Fruit fly (Drosophila melanogaster) whole organism, prepupa: ENCODE results near the gene Gr64c.
A peak's percentile ranks its signal among the peaks of the same experiment; 100 is the strongest.

ENCODE experiments used
- Blimp-1 ChIP-seq: fragments of 200-800 bp; sonication (Bioruptor generic); optimal IDR thresholded peaks from 3 replicates; lab custom pipeline; 2017; ENCODE audit warnings: missing biosample characterization, missing genetic modification characterization, mild to moderate bottlenecking, moderate library complexity, missing genetic modification reagents
- CG10669 ChIP-seq: fragments of 200-800 bp; sonication (Bioruptor generic); optimal IDR thresholded peaks from 3 replicates; lab custom pipeline; 2018; ENCODE audit warnings: missing biosample characterization, mild to moderate bottlenecking, missing genetic modification characterization, moderate library complexity
- CG11294 ChIP-seq: fragments of 200-800 bp; sonication (Bioruptor generic); IDR thresholded peaks from 2 replicates; pipeline ENCODE4 v1.3.6; 2022; ENCODE audit warnings: missing biosample characterization, missing genetic modification characterization
- CG11762 ChIP-seq: fragments of 200-800 bp; sonication (Bioruptor generic); optimal IDR thresholded peaks from 3 replicates; lab custom pipeline; 2016; ENCODE audit warnings: missing biosample characterization, missing genetic modification characterization; ENCODE audit not compliant: insufficient read depth
- CG11902 ChIP-seq: fragments of 200-800 bp; sonication (Bioruptor generic); optimal IDR thresholded peaks from 3 replicates; lab custom pipeline; 2016; ENCODE audit warnings: missing biosample characterization, missing genetic modification characterization
- CG15336 ChIP-seq: fragments of 200-800 bp; sonication (Bioruptor generic); IDR thresholded peaks from 2 replicates; pipeline ENCODE4 v1.3.6; 2022; ENCODE audit warnings: missing biosample characterization, missing genetic modification characterization
- CG1621 ChIP-seq: fragments of 200-800 bp; sonication (Bioruptor generic); optimal IDR thresholded peaks from 3 replicates; lab custom pipeline; 2018; ENCODE audit warnings: missing biosample characterization, mild to moderate bottlenecking, missing genetic modification characterization
- CG16779 ChIP-seq: fragments of 200-800 bp; sonication (Bioruptor generic); optimal IDR thresholded peaks from 3 replicates; lab custom pipeline; 2017; ENCODE audit warnings: missing biosample characterization, mild to moderate bottlenecking, missing genetic modification characterization
- CG3032 ChIP-seq: fragments of 200-800 bp; optimal IDR thresholded peaks from 2 replicates; lab custom pipeline; 2019; ENCODE audit warnings: missing biosample characterization, mild to moderate bottlenecking, missing genetic modification characterization, moderate library complexity
- CG32006 ChIP-seq: fragments of 200-800 bp; sonication (Bioruptor generic); optimal IDR thresholded peaks from 3 replicates; lab custom pipeline; 2017; ENCODE audit warnings: missing biosample characterization, mild to moderate bottlenecking, missing genetic modification characterization
- CG34406 ChIP-seq: fragments of 200-800 bp; sonication (Bioruptor generic); optimal IDR thresholded peaks from 3 replicates; lab custom pipeline; 2016; ENCODE audit warnings: missing biosample characterization, missing genetic modification characterization
- CG3919 ChIP-seq: fragments of 200-800 bp; sonication (Bioruptor generic); optimal IDR thresholded peaks from 3 replicates; lab custom pipeline; 2016; ENCODE audit warnings: missing biosample characterization, missing genetic modification characterization
- CG6163 ChIP-seq: fragments of 200-800 bp; sonication (Bioruptor generic); IDR thresholded peaks from 3 replicates; pipeline ENCODE4 v1.3.6; 2022; ENCODE audit warnings: missing biosample characterization, missing genetic modification characterization
- CG6276 ChIP-seq: fragments of 200-800 bp; sonication (Bioruptor generic); optimal IDR thresholded peaks from 2 replicates; lab custom pipeline; 2017; ENCODE audit warnings: missing biosample characterization, mild to moderate bottlenecking, missing genetic modification characterization
- CG6792 ChIP-seq: fragments of 200-800 bp; sonication (Bioruptor generic); optimal IDR thresholded peaks from 3 replicates; lab custom pipeline; 2016; ENCODE audit warnings: missing biosample characterization, missing genetic modification characterization
- CG6808 ChIP-seq: fragments of 200-800 bp; sonication (Bioruptor generic); optimal IDR thresholded peaks from 3 replicates; lab custom pipeline; 2017; ENCODE audit warnings: missing biosample characterization, missing genetic modification characterization, mild to moderate bottlenecking, moderate library complexity, missing genetic modification reagents
- CG7368 ChIP-seq: fragments of 200-800 bp; sonication (Bioruptor generic); optimal IDR thresholded peaks from 3 replicates; lab custom pipeline; 2016; ENCODE audit warnings: missing biosample characterization, missing genetic modification characterization
- CG8319 ChIP-seq: fragments of 200-800 bp; sonication (Bioruptor generic); optimal IDR thresholded peaks from 3 replicates; lab custom pipeline; 2016; ENCODE audit warnings: missing biosample characterization, missing genetic modification characterization
- CG8632 ChIP-seq: fragments of 200-800 bp; sonication (Bioruptor generic); optimal IDR thresholded peaks from 3 replicates; lab custom pipeline; 2016; ENCODE audit warnings: missing biosample characterization, missing genetic modification characterization
- CG9139 ChIP-seq: fragments of 200-800 bp; sonication (Bioruptor generic); optimal IDR thresholded peaks from 3 replicates; lab custom pipeline; 2017; ENCODE audit warnings: missing biosample characterization, mild to moderate bottlenecking, missing genetic modification characterization
- Eip75B ChIP-seq: fragments of 200-800 bp; sonication (Bioruptor generic); optimal IDR thresholded peaks from 3 replicates; lab custom pipeline; 2016; ENCODE audit warnings: missing biosample characterization, missing genetic modification characterization
- Eip93F ChIP-seq: fragments of 200-800 bp; sonication (Bioruptor generic); optimal IDR thresholded peaks from 2 replicates; lab custom pipeline; 2016; ENCODE audit warnings: missing biosample characterization, mild to moderate bottlenecking, missing genetic modification characterization
- Ets21C ChIP-seq: fragments of 200-800 bp; sonication (Bioruptor generic); optimal IDR thresholded peaks from 3 replicates; lab custom pipeline; 2016; ENCODE audit warnings: missing biosample characterization, missing genetic modification characterization
- Ets96B ChIP-seq: fragments of 200-800 bp; optimal IDR thresholded peaks from 2 replicates; lab custom pipeline; 2019; ENCODE audit warnings: missing biosample characterization, mild to moderate bottlenecking, missing genetic modification characterization, moderate library complexity
- Hr38 ChIP-seq: sonication (Bioruptor generic); optimal IDR thresholded peaks from 2 replicates; lab custom pipeline; 2016; ENCODE audit warnings: missing biosample characterization, missing genetic modification characterization
- Hr39 ChIP-seq: fragments of 200-800 bp; sonication (Bioruptor generic); optimal IDR thresholded peaks from 2 replicates; lab custom pipeline; 2016; ENCODE audit warnings: missing biosample characterization, missing genetic modification characterization
- Hr4 ChIP-seq: fragments of 200-800 bp; sonication (Bioruptor generic); optimal IDR thresholded peaks from 3 replicates; lab custom pipeline; 2016; ENCODE audit warnings: missing biosample characterization, missing genetic modification characterization
- Lpt ChIP-seq: fragments of 200-800 bp; sonication (Bioruptor generic); optimal IDR thresholded peaks from 3 replicates; lab custom pipeline; 2016; ENCODE audit warnings: missing biosample characterization, missing genetic modification characterization
- Met ChIP-seq: fragments of 200-800 bp; sonication (Bioruptor generic); optimal IDR thresholded peaks from 3 replicates; lab custom pipeline; 2016; ENCODE audit warnings: missing biosample characterization, missing genetic modification characterization
- OdsH ChIP-seq: fragments of 200-800 bp; sonication (Bioruptor generic); optimal IDR thresholded peaks from 3 replicates; lab custom pipeline; 2016; ENCODE audit warnings: missing biosample characterization, missing genetic modification characterization
- Smox ChIP-seq: fragments of 200-800 bp; sonication (Bioruptor generic); optimal IDR thresholded peaks from 3 replicates; lab custom pipeline; 2016; ENCODE audit warnings: missing biosample characterization, missing genetic modification characterization
- Sox14 ChIP-seq: fragments of 200-800 bp; sonication (Bioruptor generic); optimal IDR thresholded peaks from 3 replicates; lab custom pipeline; 2016; ENCODE audit warnings: missing biosample characterization, missing genetic modification characterization
- Sox15 ChIP-seq: fragments of 200-800 bp; sonication (Bioruptor generic); optimal IDR thresholded peaks from 3 replicates; lab custom pipeline; 2016; ENCODE audit warnings: missing biosample characterization, missing genetic modification characterization
- acj6 ChIP-seq: fragments of 200-800 bp; sonication (Bioruptor generic); optimal IDR thresholded peaks from 3 replicates; lab custom pipeline; 2016; ENCODE audit warnings: missing biosample characterization, missing genetic modification characterization
- cyc ChIP-seq: fragments of 200-800 bp; sonication (Bioruptor generic); optimal IDR thresholded peaks from 3 replicates; lab custom pipeline; 2016; ENCODE audit warnings: missing biosample characterization, missing genetic modification characterization
- dac ChIP-seq: fragments of 200-800 bp; sonication (Bioruptor generic); optimal IDR thresholded peaks from 2 replicates; lab custom pipeline; 2017; ENCODE audit warnings: missing biosample characterization, mild to moderate bottlenecking, missing genetic modification characterization
- dsx ChIP-seq: fragments of 200-800 bp; optimal IDR thresholded peaks from 3 replicates; lab custom pipeline; 2019; ENCODE audit warnings: missing biosample characterization, mild to moderate bottlenecking, missing genetic modification characterization, moderate library complexity; ENCODE audit not compliant: poor library complexity, severe bottlenecking
- eg ChIP-seq: fragments of 200-800 bp; sonication (Bioruptor generic); IDR thresholded peaks from 3 replicates; pipeline ENCODE4 v1.3.6; 2022; ENCODE audit warnings: missing biosample characterization, missing genetic modification characterization
- esn ChIP-seq: fragments of 200-800 bp; sonication (Bioruptor generic); optimal IDR thresholded peaks from 2 replicates; lab custom pipeline; 2016; ENCODE audit warnings: missing biosample characterization, mild to moderate bottlenecking, missing genetic modification characterization, moderate library complexity
- fd59A ChIP-seq: fragments of 200-800 bp; sonication (Bioruptor generic); optimal IDR thresholded peaks from 2 replicates; lab custom pipeline; 2017; ENCODE audit warnings: missing biosample characterization, mild to moderate bottlenecking, missing genetic modification characterization, missing genetic modification reagents
- fd85E ChIP-seq: fragments of 200-800 bp; sonication (Bioruptor generic); optimal IDR thresholded peaks from 3 replicates; lab custom pipeline; 2016; ENCODE audit warnings: missing biosample characterization, missing genetic modification characterization
- fkh ChIP-seq: fragments of 200-800 bp; sonication (Bioruptor generic); optimal IDR thresholded peaks from 3 replicates; lab custom pipeline; 2017; ENCODE audit warnings: missing biosample characterization, mild to moderate bottlenecking, missing genetic modification characterization, moderate library complexity
- lz ChIP-seq: fragments of 200-800 bp; sonication (Bioruptor generic); optimal IDR thresholded peaks from 3 replicates; lab custom pipeline; 2016; ENCODE audit warnings: missing biosample characterization, missing genetic modification characterization
- net ChIP-seq: fragments of 200-800 bp; sonication (Bioruptor generic); optimal IDR thresholded peaks from 3 replicates; lab custom pipeline; 2016; ENCODE audit warnings: missing biosample characterization, missing genetic modification characterization
- pdm3 ChIP-seq: fragments of 200-800 bp; sonication (Bioruptor generic); optimal IDR thresholded peaks from 3 replicates; lab custom pipeline; 2016; ENCODE audit warnings: missing biosample characterization, missing genetic modification characterization
- salr ChIP-seq, 2 experiments: fragments of 200-800 bp; sonication (Bioruptor generic); optimal IDR thresholded peaks; 3 replicates each; lab custom pipeline; 2016 to 2018; ENCODE audit warnings: missing biosample characterization in 2 of 2, missing genetic modification characterization in 2 of 2, mild to moderate bottlenecking in 1 of 2
- spab ChIP-seq: fragments of 200-800 bp; sonication (Bioruptor generic); optimal IDR thresholded peaks from 2 replicates; lab custom pipeline; 2017; ENCODE audit warnings: missing biosample characterization, mild to moderate bottlenecking, missing genetic modification characterization, missing genetic modification reagents
- ss ChIP-seq, 2 experiments: fragments of 200-800 bp; sonication (Bioruptor generic); optimal IDR thresholded peaks; 2 replicates in 1 of 2; 3 replicates in 1 of 2; lab custom pipeline; 2017 to 2018; ENCODE audit warnings: mild to moderate bottlenecking in 2 of 2, missing biosample characterization in 2 of 2, missing genetic modification characterization in 2 of 2, moderate library complexity in 1 of 2
- svp ChIP-seq: fragments of 200-800 bp; sonication (Bioruptor generic); peaks from one replicate; lab custom pipeline; 2016; ENCODE audit warnings: missing biosample characterization, missing genetic modification characterization
- vri ChIP-seq: fragments of 200-800 bp; sonication (Bioruptor generic); optimal IDR thresholded peaks from 3 replicates; lab custom pipeline; 2016; ENCODE audit warnings: missing biosample characterization, mild to moderate bottlenecking, missing genetic modification characterization

The Gr64c gene

DNA sequence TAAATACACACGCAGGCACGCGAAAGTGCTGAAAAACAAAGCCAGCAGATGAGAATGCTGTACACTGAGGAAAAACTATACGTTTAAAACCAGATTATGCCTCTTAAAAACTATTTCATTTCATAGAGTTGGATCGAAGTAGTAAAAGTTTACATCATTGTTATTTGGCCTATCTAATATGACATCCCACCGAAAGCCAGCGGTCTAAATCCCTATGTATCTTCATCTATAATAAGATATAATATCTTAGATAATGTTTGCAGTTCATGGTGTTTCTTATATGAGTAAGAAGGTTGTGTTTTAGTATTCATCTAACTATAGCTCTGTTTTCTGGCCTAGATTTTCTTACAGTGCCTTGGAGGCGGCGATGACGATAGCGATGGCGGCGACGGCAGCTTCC is 18.3 kb upstream of the Gr64c start:
- TF ChIP-seq svp (GFP tag; lab: Kevin White, UChicago) (peak; percentile 44), CG6792 (GFP tag; lab: Kevin White, UChicago) (no peak)

DNA sequence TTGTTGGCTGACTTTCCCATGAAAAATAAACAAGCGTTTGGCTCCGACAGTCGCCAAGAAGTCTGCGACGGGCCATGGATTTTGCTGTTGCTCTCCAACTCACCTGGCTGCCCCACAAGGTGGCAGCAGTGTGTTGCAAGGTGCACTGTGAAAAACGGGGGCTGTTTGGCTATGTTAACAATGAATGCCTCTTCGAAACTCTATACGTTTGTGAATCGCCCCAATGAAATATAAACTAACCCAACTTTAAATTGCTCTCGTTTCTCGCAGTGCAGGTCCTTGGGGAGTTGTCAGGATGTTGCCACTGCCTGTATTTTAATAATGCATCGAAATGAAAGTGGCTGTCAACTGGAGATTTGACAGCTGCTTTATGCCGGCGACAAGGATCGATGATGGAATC is 14.1 kb upstream of the Gr64c start:
- TF ChIP-seq CG8632 (GFP tag; lab: Kevin White, UChicago) (no peak), OdsH (GFP tag; lab: Kevin White, UChicago) (peak; percentile 4), ss (GFP tag; optimal IDR thresholded peaks at IDR 0.05; lab: Kevin White, UChicago) (no peak), CG10669 (peak; percentile 34), Smox (no peak), acj6 (no peak), svp (GFP tag; lab: Kevin White, UChicago) (peak; percentile 18), CG16779 (tag; lab: Kevin White, UChicago) (no peak), CG6808 (no peak), Lpt (GFP tag; lab: Kevin White, UChicago) (no peak), salr (GFP tag; optimal IDR thresholded peaks at IDR 0.05; lab: Kevin White, UChicago) (peak in 1 of 2 experiments; percentile 3), lz (GFP tag; lab: Kevin White, UChicago) (no peak), CG11294 (GFP tag; lab: Robert Waterston, UW) (0 out of 2 replicates have a peak, but pooled peaks have one; percentile 11), CG34406 (GFP tag; lab: Kevin White, UChicago) (no peak), CG6163 (GFP tag; lab: Robert Waterston, UW) (peak; percentile 60; the same call in 2 of the 3 replicates), vri (GFP tag; lab: Kevin White, UChicago) (no peak), CG6792 (GFP tag; lab: Kevin White, UChicago) (no peak), Met (GFP tag; lab: Kevin White, UChicago) (no peak), CG6276 (GFP tag; lab: Kevin White, UChicago) (peak; percentile 6), CG7368 (GFP tag; lab: Kevin White, UChicago) (no peak), CG9139 (no peak), pdm3 (GFP tag; lab: Kevin White, UChicago) (peak; percentile 3), CG11762 (GFP tag; lab: Kevin White, UChicago) (no peak), dac (GFP tag; lab: Kevin White, UChicago) (no peak), CG32006 (peak; percentile 39), CG11902 (no peak), fd59A (GFP tag; lab: Kevin White, UChicago) (no peak), Ets96B (tag; lab: Kevin White, UChicago) (peak; percentile 33), CG1621 (no peak), CG3919 (GFP tag; lab: Kevin White, UChicago) (peak; percentile 26), CG15336 (GFP tag; lab: Robert Waterston, UW) (peak; percentile 23; the same call in 1 of the 2 replicates), Hr38 (GFP tag; lab: Kevin White, UChicago) (no peak), Ets21C (GFP tag; lab: Kevin White, UChicago) (no peak), CG8319 (GFP tag; lab: Kevin White, UChicago) (no peak), CG3032 (peak; percentile 32), esn (GFP tag; lab: Kevin White, UChicago) (no peak), fd85E (no peak), fkh (GFP tag; lab: Kevin White, UChicago) (no peak), Blimp-1 (GFP tag; lab: Kevin White, UChicago) (no peak), spab (peak; percentile 19), dsx (no peak), net (GFP tag; lab: Kevin White, UChicago) (no peak), cyc (GFP tag; lab: Kevin White, UChicago) (peak; percentile 2), Eip93F (GFP tag; lab: Kevin White, UChicago) (no peak), Sox14 (GFP tag; lab: Kevin White, UChicago) (no peak), eg (GFP tag; lab: Robert Waterston, UW) (peak; percentile 63; the same call in 2 of the 3 replicates), Eip75B (GFP tag; lab: Kevin White, UChicago) (peak; percentile 4), Hr4 (GFP tag; lab: Kevin White, UChicago) (peak; percentile 9), Hr39 (GFP tag; lab: Kevin White, UChicago) (peak; percentile 16), Sox15 (GFP tag; lab: Kevin White, UChicago) (no peak)
